Fruit fly (Drosophila melanogaster) whole organism, adult: ENCODE measurements around the gene Kul.

ENCODE experiments used
- CG11617 ChIP-seq: fragments of 200-800 bp; sonication (Bioruptor generic); optimal IDR thresholded peaks from 2 replicates; lab custom pipeline; 2017; ENCODE audit warnings: mild to moderate bottlenecking, missing biosample characterization, missing genetic modification reagents, missing genetic modification characterization
- CG12768 ChIP-seq: fragments of 200-800 bp; sonication (Bioruptor generic); optimal IDR thresholded peaks from 2 replicates; lab custom pipeline; 2017; ENCODE audit warnings: missing biosample characterization, missing genetic modification characterization, mild to moderate bottlenecking, moderate library complexity, missing genetic modification reagents
- CG14711 ChIP-seq: fragments of 200-800 bp; sonication (Bioruptor generic); optimal IDR thresholded peaks from 2 replicates; lab custom pipeline; 2018; ENCODE audit warnings: missing biosample characterization, mild to moderate bottlenecking, missing genetic modification characterization, moderate library complexity
- CG1620 ChIP-seq: fragments of 200-800 bp; sonication (Bioruptor generic); optimal IDR thresholded peaks from 2 replicates; lab custom pipeline; 2016; ENCODE audit warnings: missing biosample characterization, missing genetic modification characterization
- CG33017 ChIP-seq: fragments of 200-800 bp; sonication (Bioruptor generic); optimal IDR thresholded peaks from 2 replicates; lab custom pipeline; 2018; ENCODE audit warnings: missing biosample characterization, mild to moderate bottlenecking, missing genetic modification characterization, moderate library complexity
- CG5204 ChIP-seq: fragments of 200-800 bp; sonication (Bioruptor generic); optimal IDR thresholded peaks from 2 replicates; lab custom pipeline; 2016; ENCODE audit warnings: missing biosample characterization, missing genetic modification characterization
- CG7045 ChIP-seq: fragments of 200-800 bp; sonication (Bioruptor generic); optimal IDR thresholded peaks from 2 replicates; lab custom pipeline; 2017; ENCODE audit warnings: missing biosample characterization, mild to moderate bottlenecking, missing genetic modification characterization
- CG7101 ChIP-seq: fragments of 200-800 bp; sonication (Bioruptor generic); optimal IDR thresholded peaks from 2 replicates; lab custom pipeline; 2018; ENCODE audit warnings: missing biosample characterization, mild to moderate bottlenecking, missing genetic modification characterization, moderate library complexity
- Clk ChIP-seq: fragments of 200-800 bp; sonication (Bioruptor generic); optimal IDR thresholded peaks from 2 replicates; lab custom pipeline; 2017; ENCODE audit warnings: missing biosample characterization, missing genetic modification characterization
- Crg-1 ChIP-seq: fragments of 200-800 bp; sonication (Bioruptor generic); optimal IDR thresholded peaks from 2 replicates; lab custom pipeline; 2016; ENCODE audit warnings: missing biosample characterization, missing genetic modification characterization
- Hr96 ChIP-seq: fragments of 200-800 bp; sonication (Bioruptor generic); optimal IDR thresholded peaks from 2 replicates; lab custom pipeline; 2016; ENCODE audit warnings: missing biosample characterization, missing genetic modification characterization
- Mnt ChIP-seq: fragments of 200-800 bp; sonication (Bioruptor generic); optimal IDR thresholded peaks from 2 replicates; lab custom pipeline; 2016; ENCODE audit warnings: missing biosample characterization, mild to moderate bottlenecking, missing genetic modification characterization
- bab1 ChIP-seq: fragments of 200-800 bp; sonication (Bioruptor generic); optimal IDR thresholded peaks from 3 replicates; lab custom pipeline; 2019; ENCODE audit warnings: missing biosample characterization, mild to moderate bottlenecking, missing genetic modification characterization, moderate library complexity
- cic ChIP-seq: fragments of 200-800 bp; sonication (Bioruptor generic); optimal IDR thresholded peaks from 2 replicates; lab custom pipeline; 2017; ENCODE audit warnings: missing biosample characterization, mild to moderate bottlenecking, missing genetic modification characterization, moderate library complexity
- cnc ChIP-seq, 2 experiments: fragments of >200 bp; optimal IDR thresholded peaks; 2 replicates each; lab custom pipeline; 2017
- kay ChIP-seq: fragments of 200-800 bp; sonication (Bioruptor generic); peaks from one replicate; lab custom pipeline; 2016; ENCODE audit warnings: missing biosample characterization, missing genetic modification characterization, borderline replicate concordance
- ovo ChIP-seq: fragments of 200-800 bp; sonication (Bioruptor generic); optimal IDR thresholded peaks from 2 replicates; lab custom pipeline; 2016; ENCODE audit warnings: missing biosample characterization, missing genetic modification characterization
- pad ChIP-seq: fragments of 200-800 bp; sonication (Bioruptor generic); optimal IDR thresholded peaks from 3 replicates; lab custom pipeline; 2017; ENCODE audit warnings: missing biosample characterization, missing genetic modification characterization, mild to moderate bottlenecking, moderate library complexity, missing genetic modification reagents
- tj ChIP-seq: fragments of 200-800 bp; sonication (Bioruptor generic); optimal IDR thresholded peaks from 3 replicates; lab custom pipeline; 2017; ENCODE audit warnings: missing biosample characterization, mild to moderate bottlenecking, missing genetic modification characterization, moderate library complexity
- toe ChIP-seq: fragments of 200-800 bp; sonication (Bioruptor generic); optimal IDR thresholded peaks from 2 replicates; lab custom pipeline; 2016; ENCODE audit warnings: missing biosample characterization, missing genetic modification characterization

Kul gene

dm6 chr3R:29774360-29775193, 48.9 kb downstream of the Kul start:
- TF ChIP-seq kay (GFP tag; lab: Kevin White, UChicago) (no peak), toe (no peak), CG33017 (tag; lab: Kevin White, UChicago) (no peak), ovo (no peak), tj (GFP tag; lab: Kevin White, UChicago) (no peak), cic (GFP tag; lab: Kevin White, UChicago) (peak; percentile 58), bab1 (GFP tag; lab: Kevin White, UChicago) (no peak), CG7101 (no peak), CG11617 (GFP tag; lab: Kevin White, UChicago) (no peak), CG5204 (GFP tag; lab: Kevin White, UChicago) (no peak), Clk (no peak), CG12768 (GFP tag; lab: Kevin White, UChicago) (peak; percentile 8), Crg-1 (GFP tag; lab: Kevin White, UChicago) (peak; percentile 38), pad (GFP tag; lab: Kevin White, UChicago) (no peak), Hr96 (no peak), CG7045 (GFP tag; lab: Kevin White, UChicago) (no peak), CG14711 (peak; percentile 68), CG1620 (no peak), cnc (optimal IDR thresholded peaks at IDR 0.05; lab: Kevin White, UChicago) (no peak), Mnt (GFP tag; lab: Kevin White, UChicago) (peak; percentile 62)

dm6 chr3R:29775755-29776686, 50.4 kb downstream of the Kul start:
- TF ChIP-seq tj (GFP tag; lab: Kevin White, UChicago), result peak; percentile 62
- no peak for TF ChIP-seq CG7101
- no peak for TF ChIP-seq Crg-1 (GFP tag; lab: Kevin White, UChicago)
- TF ChIP-seq bab1 (GFP tag; lab: Kevin White, UChicago), result no peak
- no peak for TF ChIP-seq CG1620
- no peak for TF ChIP-seq CG5204 (GFP tag; lab: Kevin White, UChicago)
- no peak for TF ChIP-seq CG33017 (tag; lab: Kevin White, UChicago)
- no peak for TF ChIP-seq toe
- peak; percentile 1 for TF ChIP-seq Mnt (GFP tag; lab: Kevin White, UChicago)
- peak; percentile 3 for TF ChIP-seq Clk

dm6 chr3R:29777213-29777612, 51.6 kb downstream of the Kul start:
- TF ChIP-seq CG7045 (GFP tag; lab: Kevin White, UChicago) (no peak), cic (GFP tag; lab: Kevin White, UChicago) (peak; percentile 31)

dm6 chr3R:29778139-29778984, 52.7 kb downstream of the Kul start:
- TF ChIP-seq CG33017 (tag; lab: Kevin White, UChicago), result no peak
- peak; percentile 99 for TF ChIP-seq cic (GFP tag; lab: Kevin White, UChicago)

- TF ChIP-seq CG7045 (GFP tag; lab: Kevin White, UChicago) (no peak), CG33017 (tag; lab: Kevin White, UChicago) (no peak), kay (GFP tag; lab: Kevin White, UChicago) (no peak), cic (GFP tag; lab: Kevin White, UChicago) (peak; percentile 72), CG5204 (GFP tag; lab: Kevin White, UChicago) (no peak)
These were observed 53.3 kb downstream of the Kul start for dm6 chr3R:29778985-29779298.

- no peak for TF ChIP-seq CG11617 (GFP tag; lab: Kevin White, UChicago)
- TF ChIP-seq CG12768 (GFP tag; lab: Kevin White, UChicago), result peak; percentile 28
- peak; percentile 67 for TF ChIP-seq cic (GFP tag; lab: Kevin White, UChicago)
These were observed 54.9 kb downstream of the Kul start, which contains the start of gene fig for dm6 chr3R:29780402-29781029. Gene fig (minus strand): TSS chr3R:29780452.
